Worm (Caenorhabditis elegans) whole organism, midembryonic: ENCODE measurements around the gene erd-2.2.

Source experiments
- tab-1 ChIP-seq: fragments of 200-800 bp; sonication (Bioruptor generic); IDR thresholded peaks from 2 replicates; pipeline ENCODE4 v1.3.6; 2022; ENCODE audit warnings: missing genetic modification characterization, missing compliant biosample characterization
- ztf-23 ChIP-seq: fragments of 200-800 bp; sonication (Bioruptor generic); IDR thresholded peaks from 2 replicates; pipeline ENCODE4 v1.3.6; 2022; ENCODE audit warnings: missing genetic modification reagents, missing genetic modification characterization, missing compliant biosample characterization

ce11 chrIII:5863774-5864173 lies 43.1 kb upstream of the erd-2.2 start, which contains the start of gene dnpp-1:
- no peak for TF ChIP-seq ztf-23 (GFP tag; lab: Robert Waterston, UW)
- no peak for TF ChIP-seq tab-1 (GFP tag; lab: Robert Waterston, UW)
